Fruit fly (Drosophila melanogaster): ENCODE data around the gene smp-30.

DNA sequence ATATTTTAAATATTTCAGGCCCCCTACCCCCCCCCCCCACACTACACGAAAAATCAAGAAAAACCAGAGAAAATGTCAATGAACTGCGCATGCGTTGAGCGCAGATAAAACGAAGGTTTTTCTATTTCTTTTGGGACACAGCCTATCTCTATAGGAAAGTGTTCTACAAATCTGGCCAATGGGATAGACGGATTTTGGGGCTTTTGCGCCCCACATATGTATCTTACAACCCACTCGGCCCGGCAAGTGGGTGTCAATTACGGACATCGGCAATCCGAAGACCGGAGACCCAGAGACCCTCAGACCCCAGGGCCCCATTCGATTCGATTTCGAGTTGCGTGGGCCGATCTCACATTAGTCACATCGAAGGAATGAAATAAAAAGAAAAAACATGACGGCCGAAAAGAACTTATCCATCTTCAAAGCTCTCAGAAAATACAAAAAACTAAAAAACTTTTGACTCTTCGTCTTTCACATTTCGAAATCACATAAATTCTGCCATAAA lies 41.5 kb downstream of the smp-30 start:
- TF ChIP-seq CG10979 (tag; optimal IDR thresholded peaks at IDR 0.05) (no peak), CG12104 (GFP tag; optimal IDR thresholded peaks at IDR 0.05) (no peak), YL-1 (GFP tag; optimal IDR thresholded peaks at IDR 0.05) (no peak), D (optimal IDR thresholded peaks at IDR 0.05) (no peak), D (GFP tag; optimal IDR thresholded peaks at IDR 0.05) (no peak), CG12155 (GFP tag; optimal IDR thresholded peaks at IDR 0.05) (no peak), Bteb2 (GFP tag; optimal IDR thresholded peaks at IDR 0.05) (no peak), gt (GFP tag; IDR thresholded peaks at IDR 0.05) (no peak), Jarid2 (GFP tag; optimal IDR thresholded peaks at IDR 0.05) (no peak), sr (GFP tag; IDR thresholded peaks at IDR 0.05) (peak; percentile 93), schlank (tag; optimal IDR thresholded peaks at IDR 0.05) (no peak)

Measured in whole organism, embryonic.